Worm (Caenorhabditis elegans): Measurements from ENCODE around the gene ctsa-4.1.

- no peak for TF ChIP-seq B0310.2 (tag; optimal IDR thresholded peaks at IDR 0.05)
- TF ChIP-seq pes-1 (GFP tag; IDR thresholded peaks at IDR 0.05) = no peak
- TF ChIP-seq ama-1 (optimal IDR thresholded peaks at IDR 0.05) = no peak
- no peak for TF ChIP-seq hmg-4 (GFP tag; optimal IDR thresholded peaks at IDR 0.05)
- TF ChIP-seq flt-1 (GFP tag; IDR thresholded peaks at IDR 0.05) = no peak
- no peak for TF ChIP-seq F13C5.2 (tag; optimal IDR thresholded peaks at IDR 0.05)
- no peak for TF ChIP-seq scrt-1 (GFP tag; IDR thresholded peaks at IDR 0.05)
- TF ChIP-seq ceh-13 (GFP tag; optimal IDR thresholded peaks at IDR 0.05) = no peak
- no peak for TF ChIP-seq sea-1 (GFP tag; conservative IDR thresholded peaks at IDR 0.05)
- TF ChIP-seq aly-1 (tag; optimal IDR thresholded peaks at IDR 0.05) = no peak
- no peak for TF ChIP-seq ets-7 (tag; optimal IDR thresholded peaks at IDR 0.05)
- no peak for TF ChIP-seq hnd-1 (tag; optimal IDR thresholded peaks at IDR 0.05)
- TF ChIP-seq hmbx-1 (tag; optimal IDR thresholded peaks at IDR 0.05) = no peak
These were observed 27.2 kb downstream of the ctsa-4.1 start for ce11 chrII:6394037-6394436.
